Worm (Caenorhabditis elegans): ENCODE data around the gene F54D5.2.

Gene F54D5.2

DNA sequence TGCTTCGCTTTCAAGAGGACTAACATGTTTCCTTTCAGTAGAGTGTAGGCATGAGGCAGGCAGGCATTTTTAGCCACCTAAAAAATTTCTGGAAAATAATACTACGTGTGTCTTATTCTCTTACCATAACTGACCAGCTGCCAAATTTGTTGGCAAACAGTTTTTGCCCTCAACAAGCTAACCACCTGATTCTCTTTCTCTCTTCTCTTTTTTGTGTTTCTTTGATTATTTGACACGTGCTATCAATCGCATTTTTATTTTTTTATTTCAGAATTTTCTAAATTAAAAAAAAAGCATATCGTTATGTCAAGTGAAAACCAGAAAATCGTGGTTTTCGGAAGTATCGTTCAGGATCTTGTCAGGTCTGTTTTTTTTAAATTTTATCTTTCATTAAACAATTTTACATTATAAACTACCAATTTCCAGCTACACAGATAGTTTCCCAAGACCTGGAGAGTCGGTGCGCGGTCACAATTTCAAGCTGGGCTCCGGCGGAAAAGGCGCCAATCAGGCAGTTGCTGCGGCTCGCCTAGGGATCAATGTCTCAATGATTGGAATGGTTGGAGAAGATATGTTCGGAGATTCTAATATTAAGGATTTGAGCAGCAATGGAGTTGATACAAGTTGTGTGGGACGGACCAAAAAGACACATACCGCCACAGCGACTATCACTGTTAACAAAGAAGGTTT, 39.2 kb downstream of the F54D5.2 start, which contains the start of gene F07A11.5:
Gene F07A11.5 (plus strand): TSS at position 267 of the 690 bp plus-strand sequence.
- TF ChIP-seq mxl-3 (GFP tag; optimal IDR thresholded peaks at IDR 0.05) (peak; percentile 9), hlh-30 (tag; optimal IDR thresholded peaks at IDR 0.05; ENCODE audit: insufficient read depth) (peak; percentile 52), lim-7 (GFP tag; IDR thresholded peaks at IDR 0.05) (0 out of 2 replicates have a peak, but pooled peaks have one; percentile 51), nhr-10 (tag; optimal IDR thresholded peaks at IDR 0.05) (no peak), dmd-6 (GFP tag; IDR thresholded peaks at IDR 0.05) (peak; percentile 50), daf-16 (GFP tag; optimal IDR thresholded peaks at IDR 0.05) (no peak), daf-16 (tag; optimal IDR thresholded peaks at IDR 0.05) (peak; percentile 57), mdl-1 (tag; optimal IDR thresholded peaks at IDR 0.05) (peak in 1 of 2 experiments; percentile 29), dve-1 (tag; optimal IDR thresholded peaks at IDR 0.05; ENCODE audit: insufficient read depth) (peak; percentile 2), tra-1 (GFP tag; IDR thresholded peaks at IDR 0.05) (no peak), hlh-11 (tag; optimal IDR thresholded peaks at IDR 0.05) (peak; percentile 17), ceh-44 (GFP tag; IDR thresholded peaks at IDR 0.05) (no peak)

DNA sequence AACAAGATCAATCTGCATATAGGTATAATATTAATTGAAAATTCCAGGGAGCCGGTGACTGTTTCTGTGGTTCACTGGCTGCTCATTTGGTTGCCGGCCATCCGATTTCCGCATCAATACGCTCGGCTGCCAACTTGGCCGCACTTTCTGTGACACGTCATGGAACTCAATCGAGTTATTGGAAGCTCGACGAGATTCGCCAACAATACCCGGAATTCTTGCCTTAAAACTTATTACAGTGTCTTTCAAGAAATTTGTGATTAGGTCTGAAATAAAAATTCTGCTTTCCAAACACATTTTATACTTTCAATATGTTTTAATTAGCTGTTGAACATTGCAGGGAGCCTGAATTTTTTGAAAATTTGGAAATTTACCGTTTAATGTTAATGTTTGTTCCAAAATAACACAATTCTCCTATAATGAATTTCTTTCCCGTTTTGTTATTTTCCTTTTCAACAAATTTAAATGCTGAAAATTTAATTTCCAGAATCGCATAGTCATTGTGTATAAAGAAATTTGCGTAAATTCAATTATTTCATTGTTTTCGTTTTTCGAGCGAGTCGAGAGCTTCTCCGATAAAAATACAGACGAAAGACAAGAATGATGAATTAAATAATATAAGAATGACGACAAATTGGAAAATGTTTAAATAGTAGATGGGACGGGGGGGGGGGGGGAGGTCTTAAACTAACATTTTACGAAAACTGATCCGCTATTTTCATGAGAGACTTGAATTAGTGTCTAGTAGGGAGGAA, 41.3 kb downstream of the F54D5.2 start:
- TF ChIP-seq mes-2 (tag; optimal IDR thresholded peaks at IDR 0.05; ENCODE audit: poor library complexity, severe bottlenecking) (peak; percentile 21), F49E8.2 (tag; optimal IDR thresholded peaks at IDR 0.05; ENCODE audit: borderline replicate concordance) (no peak), nhr-42 (GFP tag; IDR thresholded peaks at IDR 0.05) (no peak), ceh-28 (tag; optimal IDR thresholded peaks at IDR 0.05) (no peak), lin-39 (tag; optimal IDR thresholded peaks at IDR 0.05) (no peak), R02D3.7 (tag; optimal IDR thresholded peaks at IDR 0.05) (no peak), unc-62 (GFP tag; optimal IDR thresholded peaks at IDR 0.05 in 1 of 2) (peak in 1 of 2 experiments; percentile 47), unc-62 (tag; optimal IDR thresholded peaks at IDR 0.05) (no peak), F44E2.7 (GFP tag; IDR thresholded peaks at IDR 0.05) (no peak), mxl-2 (GFP tag; conservative IDR thresholded peaks at IDR 0.05) (no peak), ceh-32 (tag; optimal IDR thresholded peaks at IDR 0.05; ENCODE audit: poor library complexity) (no peak), duxl-1 (tag; optimal IDR thresholded peaks at IDR 0.05; ENCODE audit: poor library complexity) (peak; percentile 18), spr-3 (GFP tag; optimal IDR thresholded peaks at IDR 0.05) (no peak), T20F7.1 (GFP tag; optimal IDR thresholded peaks at IDR 0.05) (no peak), skn-1 (tag; optimal IDR thresholded peaks at IDR 0.05) (no peak), nhr-28 (tag; optimal IDR thresholded peaks at IDR 0.05) (no peak), gei-8 (GFP tag; optimal IDR thresholded peaks at IDR 0.05) (no peak), spr-1 (tag; optimal IDR thresholded peaks at IDR 0.05) (no peak), hmg-1.1 (GFP tag; IDR thresholded peaks at IDR 0.05) (no peak), lin-1 (GFP tag; IDR thresholded peaks at IDR 0.05) (no peak), mdt-29 (GFP tag; IDR thresholded peaks at IDR 0.05) (no peak), ztf-11 (tag; optimal IDR thresholded peaks at IDR 0.05) (no peak), saeg-2 (GFP tag; IDR thresholded peaks at IDR 0.05) (no peak), jun-1 (tag; optimal IDR thresholded peaks at IDR 0.05) (no peak), ceh-82 (tag; optimal IDR thresholded peaks at IDR 0.05) (no peak), snpc-4 (tag; optimal IDR thresholded peaks at IDR 0.05) (no peak), madf-9 (GFP tag; conservative IDR thresholded peaks at IDR 0.05) (no peak), F26F4.8 (GFP tag; conservative IDR thresholded peaks at IDR 0.05) (no peak), vab-7 (GFP tag; IDR thresholded peaks at IDR 0.05) (no peak), mep-1 (tag; optimal IDR thresholded peaks at IDR 0.05) (peak; percentile 61), ctbp-1 (GFP tag; IDR thresholded peaks at IDR 0.05) (no peak), zfp-2 (tag; optimal IDR thresholded peaks at IDR 0.05) (no peak), daf-12 (tag; optimal IDR thresholded peaks at IDR 0.05) (no peak), nhr-77 (tag; optimal IDR thresholded peaks at IDR 0.05) (peak; percentile 38), zip-11 (GFP tag; IDR thresholded peaks at IDR 0.05) (no peak), dpl-1 (GFP tag; optimal IDR thresholded peaks at IDR 0.05) (no peak)
